Fruit fly (Drosophila melanogaster) whole organism: ENCODE measurements around the gene CG8673.
A peak's percentile ranks its signal among the peaks of the same experiment; 100 is the strongest.

Experiments used
- CG8478 ChIP-seq: fragments of >200 bp; optimal IDR thresholded peaks from 2 replicates; lab custom pipeline; 2018; ENCODE audit warnings: inconsistent platforms
- Dll ChIP-seq: fragments of >200 bp; optimal IDR thresholded peaks from 2 replicates; lab custom pipeline; 2017
- EcR ChIP-seq, 2 experiments: fragments of >200 bp; optimal IDR thresholded peaks; 2 replicates each; lab custom pipeline; 2017; ENCODE audit warnings: missing biosample characterization in 2 of 2, missing genetic modification characterization in 2 of 2, missing genetic modification reagents in 2 of 2
- pan ChIP-seq: fragments of >200 bp; optimal IDR thresholded peaks from 2 replicates; lab custom pipeline; 2017
- psq ChIP-seq: fragments of >200 bp; optimal IDR thresholded peaks from 2 replicates; lab custom pipeline; 2017
- usp ChIP-seq: fragments of >200 bp; optimal IDR thresholded peaks from 2 replicates; lab custom pipeline; 2017; ENCODE audit warnings: missing biosample characterization, missing genetic modification characterization, mixed read lengths

CG8673 gene

DNA sequence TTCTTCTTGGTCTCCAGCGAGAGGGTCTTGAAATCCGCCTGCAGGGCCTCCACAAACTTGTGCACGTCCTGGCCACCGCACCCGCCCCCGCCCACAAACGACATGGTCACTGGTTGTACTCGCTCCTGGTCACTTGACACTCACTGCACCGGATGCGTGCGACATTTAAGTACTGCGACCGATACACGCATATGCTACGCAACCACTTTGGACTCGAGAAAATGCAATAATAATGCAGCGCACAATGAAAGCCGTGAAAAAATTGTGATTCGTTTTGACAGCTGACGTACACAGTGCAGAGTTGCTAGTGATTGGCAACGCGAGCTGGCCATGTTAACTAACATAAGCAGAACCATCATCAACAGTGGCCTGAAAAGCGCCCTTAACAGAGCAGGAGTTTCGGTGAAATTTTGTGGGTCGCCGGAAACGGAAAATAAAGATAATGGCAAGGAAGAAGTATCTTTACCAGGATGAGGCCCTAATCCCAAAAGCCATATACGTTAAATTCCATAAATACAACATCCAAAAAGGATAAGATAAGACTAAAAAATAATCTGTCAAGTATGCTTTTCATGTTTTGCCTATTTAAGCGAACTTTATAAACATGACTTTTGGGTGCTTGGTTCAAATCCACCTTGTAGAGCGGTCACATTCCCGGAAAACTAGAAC, at the start of gene CG8673, which contains the start of gene mon2:
CG8673 (plus strand) TSS at position 619 of the 669 bp plus-strand sequence.
mon2 (minus strand) TSS at position 300 of the 669 bp plus-strand sequence.
- TF ChIP-seq pan (lab: Kevin White, UChicago) (no peak), usp (no peak), CG8478 (lab: Kevin White, UChicago) (no peak), Dll (lab: Kevin White, UChicago) (no peak), EcR (GFP tag; optimal IDR thresholded peaks at IDR 0.05; lab: Kevin White, UChicago) (no peak), psq (lab: Kevin White, UChicago) (no peak)

DNA sequence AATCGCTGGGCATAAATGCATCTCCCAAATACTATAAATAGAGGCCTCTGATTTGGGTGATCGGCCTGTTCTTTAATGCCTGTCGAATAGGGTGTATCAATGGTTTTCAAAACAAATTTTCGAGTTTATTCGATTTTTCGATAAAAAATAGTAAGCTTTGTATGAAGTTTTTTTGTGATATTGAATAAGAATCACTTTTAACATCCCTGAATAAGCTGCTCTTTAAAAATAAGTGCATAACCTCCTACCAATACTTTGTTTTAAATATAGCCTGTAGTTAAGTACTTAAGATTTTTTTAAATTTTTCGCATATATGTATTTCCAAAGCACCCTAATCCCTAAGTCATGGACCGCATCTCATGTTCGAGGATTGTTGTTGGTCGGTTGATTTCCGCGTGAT, 43.5 kb upstream of the CG8673 start:
- TF ChIP-seq pan (lab: Kevin White, UChicago) = no peak
- no peak for TF ChIP-seq EcR (GFP tag; optimal IDR thresholded peaks at IDR 0.05; lab: Kevin White, UChicago)
- TF ChIP-seq usp = no peak
- TF ChIP-seq CG8478 (lab: Kevin White, UChicago) = no peak
- TF ChIP-seq Dll (lab: Kevin White, UChicago) = no peak
- TF ChIP-seq psq (lab: Kevin White, UChicago) = no peak

DNA sequence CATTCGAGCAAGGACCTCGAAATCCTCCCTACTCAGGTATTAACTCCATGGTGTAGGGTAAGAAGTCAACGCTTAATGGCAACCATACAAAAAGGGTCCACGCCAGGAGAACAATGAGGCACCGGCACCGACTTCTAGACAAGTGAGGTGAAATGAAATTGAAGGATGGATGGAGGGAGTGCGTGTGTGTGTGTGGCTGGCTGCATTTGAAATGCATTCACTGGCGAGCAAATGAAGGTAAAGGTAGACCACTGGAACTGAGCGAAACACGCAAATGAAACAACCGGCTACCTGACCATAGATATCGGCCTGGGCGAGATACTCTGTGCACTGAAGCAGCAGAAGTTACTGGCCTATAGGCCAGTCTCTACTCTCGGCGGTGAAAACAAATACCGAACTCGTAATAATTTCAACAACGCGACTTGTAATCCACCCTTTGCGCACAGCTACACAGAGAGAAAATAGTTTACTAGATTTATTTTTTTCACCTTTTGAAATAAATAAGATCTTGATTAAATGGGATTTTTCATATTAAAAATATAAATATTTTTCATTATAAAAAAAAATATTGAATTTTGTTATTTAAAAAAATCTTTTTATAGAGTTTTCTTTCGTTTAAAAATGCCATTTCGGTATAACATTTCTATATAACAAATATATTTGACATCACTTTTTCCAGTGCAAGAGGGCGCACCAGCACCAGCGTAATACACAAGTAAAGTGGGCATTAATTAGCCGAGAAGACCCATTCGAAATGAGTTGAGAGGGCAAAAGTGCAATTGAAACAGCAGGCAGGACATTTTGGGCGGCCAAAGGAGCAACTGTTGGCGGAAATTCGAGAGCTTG, 42.3 kb upstream of the CG8673 start:
- TF ChIP-seq usp (no peak), psq (lab: Kevin White, UChicago) (no peak), EcR (GFP tag; optimal IDR thresholded peaks at IDR 0.05; lab: Kevin White, UChicago) (no peak), CG8478 (lab: Kevin White, UChicago) (no peak), pan (lab: Kevin White, UChicago) (no peak), Dll (lab: Kevin White, UChicago) (no peak)

DNA sequence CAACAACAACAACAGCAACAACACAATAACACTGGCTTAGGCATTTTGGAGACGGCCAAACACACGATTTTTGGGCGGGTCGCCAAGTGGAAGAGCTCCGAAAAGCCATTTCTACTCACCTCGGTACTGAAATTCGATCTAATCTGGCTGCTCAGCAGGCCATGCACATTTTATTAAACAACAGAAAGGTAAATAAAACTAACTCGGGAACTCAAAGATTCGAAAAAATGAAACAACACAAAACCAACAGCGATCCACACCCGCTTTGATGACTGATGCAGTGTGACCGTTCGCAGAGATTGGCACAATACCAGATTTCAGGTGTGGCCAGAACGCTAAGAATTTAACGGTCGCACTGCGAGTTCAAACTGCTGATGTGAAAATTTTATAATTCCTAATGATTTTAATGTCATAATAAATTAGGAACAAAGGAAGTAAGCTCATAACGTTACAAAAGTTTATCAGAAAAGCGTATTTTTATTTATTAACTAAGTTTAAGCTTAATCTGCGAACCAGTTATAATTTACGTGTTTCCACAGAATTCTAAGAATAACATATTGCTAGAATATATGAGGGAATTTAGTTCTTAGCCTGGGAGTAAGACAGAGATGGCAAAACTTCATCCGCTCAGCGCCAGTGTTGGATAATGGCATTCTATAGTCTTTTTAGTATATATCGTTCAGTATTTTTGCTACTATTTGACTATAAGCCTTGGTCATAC, 41.3 kb upstream of the CG8673 start, which contains the start of gene Mcr:
Mcr (minus strand) TSS at position 291 of the 721 bp plus-strand sequence.
- TF ChIP-seq psq (lab: Kevin White, UChicago) (no peak), usp (no peak)

DNA sequence CACCGCTTCAGTTG, 40.9 kb upstream of the CG8673 start, which contains the start of gene Bsg:
Bsg (plus strand) TSS at position 8 of the 14 bp plus-strand sequence.
- TF ChIP-seq pan (lab: Kevin White, UChicago) (no peak), CG8478 (lab: Kevin White, UChicago) (no peak), psq (lab: Kevin White, UChicago) (no peak), Dll (lab: Kevin White, UChicago) (no peak), usp (no peak), EcR (GFP tag; optimal IDR thresholded peaks at IDR 0.05; lab: Kevin White, UChicago) (no peak)

DNA sequence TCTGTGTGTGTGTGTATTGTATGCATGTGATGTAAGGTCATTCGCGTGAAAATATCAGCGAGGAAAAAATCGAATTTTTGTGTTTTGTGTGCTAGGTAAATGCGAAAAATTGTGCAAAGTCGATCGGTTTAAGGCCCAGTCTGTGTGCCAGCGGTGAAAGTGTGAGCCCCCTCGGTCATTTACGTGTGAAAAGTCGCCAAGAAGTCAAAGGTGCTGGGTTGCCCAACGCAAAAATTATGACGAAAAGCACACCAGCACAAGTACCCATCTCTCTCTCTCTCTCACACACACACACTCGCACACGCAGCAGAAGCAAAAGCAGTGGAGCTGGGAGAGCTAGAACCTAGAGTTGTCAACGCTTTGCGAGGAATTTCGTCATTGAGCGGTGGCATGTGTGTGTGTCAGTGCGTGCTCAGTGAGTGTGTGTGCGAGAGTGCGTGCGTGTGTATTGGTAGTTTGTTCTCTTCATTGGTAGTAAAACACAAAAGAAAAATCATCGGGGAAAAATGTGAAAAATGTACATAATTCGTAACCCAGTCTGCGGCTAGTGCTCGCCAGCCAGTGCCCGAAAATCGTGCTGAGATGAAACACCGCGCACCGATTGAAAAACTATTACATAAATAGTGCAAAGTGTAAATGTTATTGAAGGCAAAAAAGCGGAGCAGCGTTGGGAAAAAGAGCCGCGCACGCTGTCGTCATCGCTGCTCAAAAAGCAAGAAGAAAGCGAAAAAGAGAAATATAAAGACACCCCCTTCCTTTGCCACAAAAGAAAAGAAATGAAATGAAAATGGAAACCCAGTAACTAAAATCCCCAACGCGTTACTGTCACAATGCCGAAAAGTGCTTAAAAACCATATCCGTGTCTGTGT, 40.5 kb upstream of the CG8673 start:
- TF ChIP-seq EcR (GFP tag; optimal IDR thresholded peaks at IDR 0.05; lab: Kevin White, UChicago) (peak in 1 of 2 experiments; percentile 68), pan (lab: Kevin White, UChicago) (no peak), CG8478 (lab: Kevin White, UChicago) (peak; percentile 63)

DNA sequence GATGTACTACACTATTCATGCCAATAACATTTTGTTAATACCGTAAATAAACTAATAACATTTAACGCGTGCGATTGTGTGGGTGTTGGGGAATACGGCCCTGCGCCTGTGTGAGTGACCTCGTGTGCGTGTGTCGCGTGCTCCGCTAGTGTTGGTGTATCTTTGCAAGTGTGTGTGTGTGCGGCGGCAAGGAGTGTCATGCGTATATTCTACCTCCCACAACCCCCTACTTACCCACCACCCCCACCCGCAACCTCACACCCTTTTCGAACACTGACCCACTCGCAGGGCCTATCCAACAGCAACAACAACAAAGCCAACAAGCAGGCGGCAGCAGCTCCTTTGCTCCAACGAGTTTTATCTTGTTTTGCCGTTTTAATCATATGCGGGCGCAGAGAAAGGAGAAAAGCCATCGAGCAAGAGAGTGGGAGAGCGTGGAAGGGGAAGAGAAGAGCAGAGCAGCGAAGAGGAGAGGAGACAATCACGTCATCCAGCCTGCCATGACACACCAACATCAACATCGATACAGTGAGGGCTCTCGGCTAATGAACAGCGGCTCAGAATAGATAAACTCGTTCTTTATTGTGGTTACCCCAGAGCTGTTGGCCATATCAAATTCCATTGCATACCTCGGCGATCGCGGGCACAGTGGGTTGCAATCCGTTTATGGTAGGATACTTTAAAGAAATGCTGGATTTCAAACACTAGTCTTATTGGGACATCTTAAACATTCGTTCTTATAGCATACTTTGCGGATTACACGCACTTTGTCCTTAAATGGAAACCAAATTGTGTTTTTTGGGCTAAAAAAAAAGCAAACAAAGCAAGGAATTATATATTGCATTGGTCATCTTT, 39.6 kb upstream of the CG8673 start:
- TF ChIP-seq psq (lab: Kevin White, UChicago) (no peak), EcR (GFP tag; optimal IDR thresholded peaks at IDR 0.05; lab: Kevin White, UChicago) (no peak), pan (lab: Kevin White, UChicago) (no peak), Dll (lab: Kevin White, UChicago) (no peak), usp (no peak), CG8478 (lab: Kevin White, UChicago) (no peak)

DNA sequence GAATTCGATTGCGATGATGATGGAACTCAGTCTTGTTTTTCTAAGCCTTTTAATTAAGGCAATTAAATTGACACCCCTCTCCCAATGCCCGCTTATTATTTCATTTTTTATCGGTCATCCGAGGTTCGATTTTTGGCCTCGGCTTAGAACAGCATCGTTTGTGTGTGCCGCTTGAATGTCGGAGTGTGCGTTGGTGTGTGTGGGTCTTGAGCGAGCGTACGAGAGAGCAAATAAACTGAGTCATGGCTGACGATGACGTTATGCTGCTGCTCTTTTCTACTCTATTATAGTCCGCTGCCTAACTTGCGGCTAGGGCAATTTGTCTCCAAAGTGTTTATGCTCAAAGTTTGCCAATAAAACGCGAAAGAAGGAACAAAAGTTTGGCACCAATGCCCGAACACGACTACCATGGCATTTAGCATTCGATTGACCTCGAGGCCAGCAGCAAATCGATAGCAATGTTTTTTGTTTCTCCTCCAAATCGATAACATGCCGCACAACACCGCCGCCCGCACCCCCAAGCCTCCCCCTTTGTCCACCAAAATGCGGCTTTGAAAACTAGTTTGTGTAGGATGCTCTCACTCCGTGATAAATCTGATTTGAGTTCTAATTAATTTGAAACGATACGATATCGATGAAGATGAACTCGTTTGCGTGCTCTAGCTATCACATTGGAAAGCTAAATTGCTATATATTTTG, 38.5 kb upstream of the CG8673 start:
- no peak for TF ChIP-seq CG8478 (lab: Kevin White, UChicago)

DNA sequence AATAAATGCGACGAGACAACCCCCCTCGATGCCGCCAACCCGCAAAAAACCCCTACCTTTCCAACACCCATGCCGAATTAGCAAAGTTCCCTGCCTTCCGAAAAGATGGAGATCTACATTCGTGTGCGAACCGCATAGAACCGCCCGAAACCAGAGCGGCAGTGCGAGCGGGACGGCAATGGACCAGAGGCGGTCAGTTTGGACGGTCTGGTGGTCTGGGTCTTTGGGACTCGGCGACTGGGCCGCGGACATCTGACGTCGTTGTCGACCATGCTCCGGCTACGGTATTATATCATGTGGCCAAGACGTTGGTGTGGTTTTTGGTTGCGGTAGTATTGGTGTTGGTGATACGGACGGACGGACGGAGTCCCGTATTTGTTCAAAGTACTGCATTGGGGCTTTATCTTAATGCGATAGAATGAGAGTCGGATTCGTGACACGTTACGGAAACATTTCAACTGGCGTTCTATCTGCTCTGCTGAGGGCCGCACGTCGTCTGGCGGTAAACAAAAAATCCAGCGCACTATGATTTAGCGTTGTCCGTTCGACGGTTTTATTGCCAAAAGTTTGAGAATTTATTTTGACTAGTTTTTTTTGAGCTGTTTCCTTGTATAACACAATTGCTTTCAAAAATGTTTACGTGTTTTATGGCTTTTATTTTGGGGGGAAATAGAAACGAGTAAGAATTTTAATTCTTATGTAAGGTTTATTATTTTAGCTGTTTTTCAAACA, 37.2 kb upstream of the CG8673 start:
- TF ChIP-seq Dll (lab: Kevin White, UChicago) (no peak), CG8478 (lab: Kevin White, UChicago) (no peak), pan (lab: Kevin White, UChicago) (no peak), psq (lab: Kevin White, UChicago) (no peak), usp (no peak), EcR (GFP tag; optimal IDR thresholded peaks at IDR 0.05; lab: Kevin White, UChicago) (no peak)

DNA sequence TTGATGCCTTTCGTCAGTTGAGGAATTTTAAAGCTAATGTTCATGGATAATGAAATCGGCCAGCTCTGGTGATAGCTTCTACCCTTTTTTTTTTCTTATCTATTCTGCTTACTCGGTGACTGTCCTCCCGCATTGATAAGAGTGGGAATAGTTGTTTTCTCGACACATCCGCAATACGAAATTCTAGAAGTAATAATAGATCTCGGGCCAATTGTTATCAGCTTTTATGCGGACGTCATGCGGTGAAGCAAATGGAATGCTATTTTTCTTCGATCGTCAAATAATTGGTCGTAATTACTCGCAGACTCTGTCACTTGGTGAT, 36.7 kb upstream of the CG8673 start:
- TF ChIP-seq EcR (GFP tag; optimal IDR thresholded peaks at IDR 0.05; lab: Kevin White, UChicago) = no peak
- TF ChIP-seq usp = no peak
- no peak for TF ChIP-seq Dll (lab: Kevin White, UChicago)
- no peak for TF ChIP-seq pan (lab: Kevin White, UChicago)
- TF ChIP-seq psq (lab: Kevin White, UChicago) = no peak
- no peak for TF ChIP-seq CG8478 (lab: Kevin White, UChicago)
